Fruit fly (Drosophila melanogaster) S2 (cell line): ENCODE measurements around the gene CG13738.

Source experiments
- CG8478 ChIP-seq: fragments of >200 bp; optimal IDR thresholded peaks from 2 replicates; lab custom pipeline; 2018
- CTCF ChIP-seq, 2 experiments: fragments of >200 bp; optimal IDR thresholded peaks; 2 replicates each; lab custom pipeline; 2018

CG13738 gene

DNA sequence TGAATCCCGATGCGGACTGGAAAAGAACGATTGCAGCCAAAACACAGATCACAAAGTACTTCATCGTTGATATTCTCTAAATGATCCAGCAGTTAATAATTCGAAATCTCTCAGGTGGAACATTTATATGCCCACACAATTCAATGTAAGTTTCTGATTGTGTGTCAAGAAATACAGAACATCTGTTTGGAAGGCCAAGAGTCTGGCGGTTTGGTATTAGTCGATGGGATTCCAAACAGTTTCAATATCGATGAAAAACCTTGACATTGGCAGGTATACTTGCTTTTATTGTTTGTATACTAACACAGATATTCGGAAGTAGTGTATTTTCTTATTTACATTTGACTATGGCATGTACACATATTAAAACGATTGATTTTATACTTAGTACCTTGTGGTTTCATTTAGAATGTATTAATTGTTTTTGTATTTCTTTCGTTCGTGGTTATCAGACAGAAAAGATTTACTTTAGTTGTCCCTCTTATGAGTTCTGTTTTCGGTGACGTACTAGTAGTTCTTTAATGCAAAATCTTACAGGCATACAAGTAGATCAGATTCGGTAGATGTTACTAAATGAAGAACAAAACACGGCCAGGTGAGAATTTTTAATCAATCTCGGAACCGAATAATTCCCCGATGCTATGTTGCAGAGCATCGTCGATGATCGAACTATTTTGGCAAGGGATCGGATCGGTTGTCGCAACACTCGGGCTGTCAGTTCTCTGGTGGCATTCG lies at the start of gene CG13738, which contains the start of gene Hsc70-1:
TSS of gene CG13738 (minus strand) at position 101 of the 735 bp plus-strand sequence.
TSS of gene Hsc70-1 (plus strand) at position 685 of the 735 bp plus-strand sequence.
- TF ChIP-seq CG8478 (lab: Kevin White, UChicago) = no peak
- TF ChIP-seq CTCF (optimal IDR thresholded peaks at IDR 0.05; lab: Kevin White, UChicago) = no peak

DNA sequence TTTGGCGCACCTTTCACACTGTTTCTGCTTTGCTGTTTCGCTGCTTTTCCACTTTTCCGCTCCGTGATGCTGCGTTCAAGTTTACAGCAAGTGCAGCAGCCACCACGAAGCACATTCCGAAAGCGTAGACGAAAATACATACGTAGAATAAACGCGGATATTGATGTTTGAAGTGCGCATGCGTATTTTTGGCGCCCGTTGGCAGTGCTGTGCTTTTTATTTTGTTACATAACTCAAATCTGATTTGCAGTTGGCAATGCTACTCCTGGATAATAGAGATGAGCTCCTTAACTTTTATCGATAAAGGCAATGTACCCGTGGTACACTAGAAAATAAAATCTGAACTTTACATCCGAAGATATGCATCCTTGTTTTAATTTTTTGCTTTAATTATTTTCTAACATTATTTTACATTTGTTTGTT lies 33.4 kb upstream of the CG13738 start:
- no peak for TF ChIP-seq CTCF (optimal IDR thresholded peaks at IDR 0.05; lab: Kevin White, UChicago)

DNA sequence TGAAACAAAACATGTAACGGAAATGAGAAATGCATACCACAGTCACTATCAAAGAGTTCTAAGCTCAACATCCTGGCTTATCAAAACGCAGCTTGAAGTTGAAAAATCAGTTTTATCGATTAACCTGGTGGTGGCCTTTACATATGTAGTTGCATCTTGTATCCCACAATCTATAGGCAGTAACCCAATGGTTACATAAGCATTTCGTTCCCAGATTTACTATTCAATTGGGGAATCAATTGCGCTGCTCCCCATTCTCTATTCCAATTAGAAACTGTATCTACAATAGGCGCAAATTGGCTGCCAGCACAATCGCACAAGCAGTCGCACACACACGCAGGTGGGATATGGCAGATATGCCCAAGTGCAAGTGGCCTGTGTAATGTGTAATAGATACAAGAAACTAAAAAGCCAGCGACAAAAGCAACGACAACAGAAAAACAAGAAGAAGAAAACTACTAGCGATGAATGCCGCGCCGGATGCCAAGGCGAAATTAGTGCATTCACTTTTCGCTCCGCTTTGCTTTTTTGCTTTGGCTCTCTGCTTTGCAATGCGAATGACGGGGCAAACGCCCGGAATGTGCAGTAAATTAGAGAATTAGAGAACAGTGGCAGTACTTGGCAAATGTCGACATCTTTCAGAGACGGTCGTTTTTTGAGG lies 32.5 kb upstream of the CG13738 start:
- TF ChIP-seq CTCF (optimal IDR thresholded peaks at IDR 0.05; lab: Kevin White, UChicago) (no peak), CG8478 (lab: Kevin White, UChicago) (no peak)

DNA sequence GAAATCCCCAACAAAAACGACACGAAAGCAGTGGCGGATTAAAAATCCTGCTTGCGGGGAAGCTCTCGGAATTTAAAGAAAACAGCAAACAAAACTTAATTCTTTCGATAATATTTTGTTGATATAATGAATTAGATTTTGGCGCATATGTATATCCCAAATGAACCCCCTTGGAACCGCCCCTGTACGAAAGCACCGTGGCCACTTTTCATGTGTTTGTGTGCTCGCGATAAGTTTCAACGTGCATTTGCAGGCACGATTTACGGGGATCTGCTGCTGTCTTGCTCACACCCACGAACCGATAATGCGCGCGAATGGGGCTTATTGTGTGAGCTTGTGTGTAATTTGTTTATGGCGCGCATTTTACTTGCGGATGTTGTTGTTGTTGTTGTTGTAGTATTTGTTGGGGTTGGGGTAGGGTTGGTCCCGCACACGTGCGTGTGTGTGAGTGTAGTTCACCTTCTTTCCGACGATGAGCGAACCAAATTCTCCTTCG lies 31.7 kb upstream of the CG13738 start:
- TF ChIP-seq CTCF (optimal IDR thresholded peaks at IDR 0.05; lab: Kevin White, UChicago) (no peak), CG8478 (lab: Kevin White, UChicago) (no peak)

DNA sequence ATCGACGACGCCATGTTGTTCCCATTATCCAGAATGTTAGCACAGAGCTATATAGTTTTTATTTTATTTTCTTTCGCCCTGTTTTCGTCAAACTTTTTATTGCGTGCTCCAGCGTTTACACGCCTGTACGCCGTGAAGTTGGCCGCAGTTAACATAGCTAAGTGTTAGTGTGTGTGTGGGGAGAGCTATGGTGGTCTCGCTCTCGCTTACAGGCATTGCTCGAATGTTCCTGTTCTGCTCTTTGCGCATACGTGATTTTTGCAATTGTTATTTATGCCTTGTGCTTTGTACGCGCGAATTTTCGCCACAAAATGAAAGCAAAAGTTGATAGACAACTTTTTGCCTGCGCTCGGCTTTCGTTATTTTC lies 30.7 kb upstream of the CG13738 start:
- TF ChIP-seq CTCF (optimal IDR thresholded peaks at IDR 0.05; lab: Kevin White, UChicago) = no peak
- no peak for TF ChIP-seq CG8478 (lab: Kevin White, UChicago)

DNA sequence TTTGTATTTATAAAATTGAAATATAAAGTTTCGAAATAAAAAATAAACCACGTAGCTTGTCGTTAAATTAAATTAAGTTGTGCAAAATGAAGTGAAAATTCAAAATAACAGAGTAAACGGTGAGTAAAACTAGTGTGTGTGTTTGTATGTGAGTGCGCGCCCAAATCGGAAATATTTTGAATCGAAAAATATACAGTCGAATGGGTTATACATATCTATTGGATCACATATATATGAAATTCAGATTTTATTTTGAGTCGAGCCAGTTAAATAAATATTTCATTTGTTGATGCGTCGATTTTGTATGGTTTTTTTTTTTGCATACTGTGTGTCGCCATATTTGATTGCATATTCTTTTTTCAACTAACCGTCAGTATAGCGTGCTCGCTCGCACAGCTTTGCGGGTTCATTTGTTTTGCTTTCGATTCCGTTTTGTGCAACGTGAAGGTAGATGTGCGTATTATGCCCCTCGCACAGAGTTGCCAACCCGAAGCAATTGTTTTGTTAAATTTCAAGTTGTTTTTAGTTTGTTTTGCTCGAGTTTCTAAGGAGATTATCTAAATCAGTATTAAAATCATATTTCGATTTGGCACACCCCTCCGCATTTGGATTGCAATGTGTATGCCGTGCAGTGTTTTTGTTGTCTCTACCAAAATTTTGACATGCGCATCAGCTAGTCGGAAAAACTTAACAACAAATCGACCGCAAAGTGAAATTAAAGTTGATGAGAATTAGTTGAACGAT lies 30.2 kb upstream of the CG13738 start:
- TF ChIP-seq CTCF (optimal IDR thresholded peaks at IDR 0.05; lab: Kevin White, UChicago) (no peak), CG8478 (lab: Kevin White, UChicago) (no peak)

DNA sequence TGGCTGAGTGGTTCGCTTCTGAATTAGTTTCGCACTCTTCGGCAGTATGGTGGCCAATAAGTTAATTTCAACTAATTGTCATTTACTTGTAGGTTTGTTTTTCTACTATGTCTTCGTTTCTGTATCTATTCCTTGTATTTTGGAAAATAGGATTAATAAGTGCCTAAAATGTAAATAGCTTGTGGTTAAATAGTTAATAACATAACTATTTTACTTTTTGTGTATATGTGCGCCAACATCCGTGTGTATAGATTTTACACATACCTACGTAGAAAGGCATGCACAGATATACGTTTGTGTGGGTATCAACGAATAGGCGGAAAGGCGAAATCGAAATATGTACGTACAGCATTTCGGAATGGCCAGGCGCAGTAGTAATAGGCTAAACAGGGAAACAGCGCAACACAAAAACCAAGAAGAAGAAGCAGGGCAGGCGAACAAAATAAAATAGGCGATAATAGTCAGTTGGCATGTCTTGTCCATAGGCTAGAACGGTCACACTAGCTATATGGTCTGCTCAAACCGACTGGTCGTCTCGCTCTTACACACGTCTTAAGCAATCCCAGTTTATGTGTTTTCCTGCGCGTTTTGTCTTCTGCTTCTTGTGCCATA lies 29.4 kb upstream of the CG13738 start:
- peak in 1 of 2 experiments; percentile 4 for TF ChIP-seq CTCF (optimal IDR thresholded peaks at IDR 0.05; lab: Kevin White, UChicago)
- no peak for TF ChIP-seq CG8478 (lab: Kevin White, UChicago)

DNA sequence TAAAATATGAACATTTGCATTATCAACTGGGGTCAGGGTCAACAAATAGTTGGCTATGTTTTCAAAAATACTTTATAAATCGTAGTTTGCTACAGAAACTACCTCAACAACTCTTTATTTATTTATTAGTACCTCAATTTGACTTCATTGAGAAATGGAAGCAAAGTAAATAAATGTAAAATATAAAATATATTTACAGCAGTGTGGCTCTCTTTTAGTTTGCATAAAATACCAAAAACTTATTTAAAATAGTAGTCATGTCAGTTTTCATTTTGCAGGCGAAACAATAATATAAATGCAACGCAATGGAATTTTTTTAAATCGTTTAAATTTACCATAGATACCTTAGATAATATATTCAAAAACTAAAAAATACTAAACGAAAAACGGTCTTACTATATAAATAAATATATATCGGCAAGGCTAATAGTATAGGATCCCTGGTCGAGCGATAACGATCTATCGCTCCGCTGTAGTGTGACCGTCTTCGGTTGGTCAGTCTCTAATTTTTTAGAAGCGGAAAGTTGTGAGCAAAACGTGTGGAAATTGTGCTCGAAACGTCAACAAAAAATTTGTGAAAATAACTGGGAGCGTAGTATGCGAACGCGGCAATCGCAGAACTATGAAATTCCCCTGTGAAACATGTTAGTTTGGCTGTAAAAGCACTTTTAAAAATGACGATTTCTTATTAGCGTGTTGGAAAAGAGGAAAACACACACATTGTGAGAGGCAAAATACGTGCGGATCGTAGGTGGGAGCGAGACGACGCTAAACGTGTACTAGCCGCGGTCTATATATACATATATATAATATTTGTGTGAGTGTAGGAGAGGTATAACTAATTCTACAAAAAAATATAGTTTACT lies 28.6 kb upstream of the CG13738 start, which contains the start of the genes Nprl3 and upSET:
TSS of gene Nprl3 (minus strand) at position 223 of the 866 bp plus-strand sequence.
TSS of gene upSET (plus strand) at position 470 of the 866 bp plus-strand sequence.
- TF ChIP-seq CG8478 (lab: Kevin White, UChicago) (no peak), CTCF (optimal IDR thresholded peaks at IDR 0.05; lab: Kevin White, UChicago) (no peak)

DNA sequence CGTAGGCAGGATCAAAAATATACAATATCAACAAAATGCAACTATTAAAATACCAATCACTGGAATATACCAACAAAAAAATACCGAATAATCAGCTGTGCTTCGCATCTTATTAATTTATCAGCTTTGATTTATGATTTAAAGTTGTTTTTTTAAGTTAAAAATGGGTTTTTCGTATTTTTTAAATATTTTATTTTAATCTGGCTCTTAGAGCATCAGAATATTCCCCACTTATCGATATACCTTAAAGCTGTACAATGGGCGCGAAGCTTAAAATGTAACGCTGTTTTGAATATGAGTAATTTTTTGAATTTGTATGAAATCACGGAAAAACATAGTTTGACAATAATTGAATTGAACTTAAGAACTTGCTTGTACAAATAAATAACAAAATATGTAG lies 25.9 kb upstream of the CG13738 start, which contains the start of gene CG17359:
TSS of gene CG17359 (minus strand) at position 48 of the 400 bp plus-strand sequence.
- TF ChIP-seq CTCF (optimal IDR thresholded peaks at IDR 0.05; lab: Kevin White, UChicago) = no peak
- no peak for TF ChIP-seq CG8478 (lab: Kevin White, UChicago)

DNA sequence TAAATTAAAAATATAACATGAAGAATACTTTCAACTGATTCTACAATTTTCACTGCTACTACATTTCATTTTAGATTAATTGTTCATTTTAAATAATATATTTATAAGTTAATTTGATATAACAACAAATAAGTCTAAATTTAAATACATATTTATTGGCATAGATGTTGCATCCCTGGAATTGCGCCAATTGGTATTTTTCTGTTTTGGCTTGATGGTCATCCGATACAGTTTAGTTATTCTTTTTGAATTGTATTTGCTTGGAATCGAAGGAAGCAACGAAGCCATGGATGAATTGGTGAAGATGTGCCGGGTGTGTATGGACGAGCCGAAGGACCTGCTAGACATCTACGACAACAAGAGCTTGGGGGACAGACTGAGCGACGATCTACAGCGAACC lies 23.7 kb upstream of the CG13738 start, which contains the start of gene CG17361:
TSS of gene CG17361 (plus strand) at position 200 of the 400 bp plus-strand sequence.
- TF ChIP-seq CG8478 (lab: Kevin White, UChicago) (no peak), CTCF (optimal IDR thresholded peaks at IDR 0.05; lab: Kevin White, UChicago) (no peak)

DNA sequence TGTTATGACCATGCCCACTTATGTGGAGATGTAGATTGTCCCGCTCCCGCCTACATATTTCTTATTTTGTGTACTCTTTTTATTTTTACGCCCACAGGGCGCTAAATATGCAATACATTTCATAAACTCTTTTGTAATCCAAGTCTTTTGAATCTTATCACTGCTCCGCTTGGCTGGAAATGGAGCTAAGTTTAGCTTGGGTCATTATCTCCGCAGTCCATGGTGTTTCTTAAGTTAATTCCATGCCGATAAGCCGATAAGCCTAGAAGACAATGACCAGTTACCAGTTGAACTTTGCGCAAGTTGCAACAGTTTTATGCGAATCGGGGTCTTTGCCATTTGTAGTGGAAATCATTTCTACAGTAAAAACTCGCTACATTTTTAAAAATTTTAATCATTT lies 23.2 kb upstream of the CG13738 start:
- no peak for TF ChIP-seq CTCF (optimal IDR thresholded peaks at IDR 0.05; lab: Kevin White, UChicago)
- TF ChIP-seq CG8478 (lab: Kevin White, UChicago) = no peak

DNA sequence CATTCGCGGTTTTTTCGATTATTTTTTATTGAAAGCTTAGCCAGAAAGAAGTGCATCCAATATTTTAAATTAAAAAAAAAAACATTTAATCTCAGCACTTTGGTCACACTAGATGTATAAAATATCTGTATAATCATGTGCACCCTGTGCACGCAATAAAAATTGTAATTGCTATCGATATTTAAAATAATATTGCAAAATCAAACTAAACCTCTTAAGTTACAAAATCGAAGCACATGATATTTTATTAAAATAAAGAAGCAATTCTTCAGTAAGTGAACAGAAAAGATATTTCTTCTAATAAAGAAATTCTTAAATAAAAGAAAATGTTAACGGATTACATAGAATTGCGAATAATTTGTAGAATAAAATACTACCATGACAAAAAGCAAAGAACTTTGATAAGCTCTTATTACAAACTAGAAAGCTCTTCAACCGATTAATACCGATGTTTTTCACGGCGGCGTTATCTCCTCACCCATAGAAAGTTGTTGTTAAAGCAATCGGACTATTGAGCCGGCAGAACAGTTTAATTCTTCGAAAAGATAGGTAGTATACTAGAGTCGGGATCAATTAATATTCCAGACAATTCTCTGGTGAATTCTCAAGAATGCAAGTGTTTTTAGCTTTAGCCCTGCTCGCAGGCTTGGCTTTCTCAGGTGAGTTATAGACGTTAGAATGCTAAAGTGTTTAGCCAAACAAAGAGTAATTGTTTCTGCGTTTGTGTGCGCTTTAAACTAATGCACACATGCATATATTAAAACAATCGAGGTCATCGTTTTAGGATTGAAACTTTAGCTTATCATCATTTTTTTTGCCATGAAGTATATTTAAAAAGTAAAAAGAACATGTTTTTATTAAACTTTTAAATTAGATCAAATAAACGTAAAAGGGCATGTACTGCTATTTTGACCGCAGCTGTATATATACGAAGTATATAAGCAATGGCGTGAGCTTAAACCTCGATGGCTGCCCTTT lies 20.8 kb upstream of the CG13738 start, which contains the start of gene CtsK1:
TSS of gene CtsK1 (plus strand) at position 490 of the 978 bp plus-strand sequence.
- no peak for TF ChIP-seq CG8478 (lab: Kevin White, UChicago)
- TF ChIP-seq CTCF (optimal IDR thresholded peaks at IDR 0.05; lab: Kevin White, UChicago) = no peak
